Worm (Caenorhabditis elegans): ENCODE results near the gene chst-1.

chst-1 gene

DNA sequence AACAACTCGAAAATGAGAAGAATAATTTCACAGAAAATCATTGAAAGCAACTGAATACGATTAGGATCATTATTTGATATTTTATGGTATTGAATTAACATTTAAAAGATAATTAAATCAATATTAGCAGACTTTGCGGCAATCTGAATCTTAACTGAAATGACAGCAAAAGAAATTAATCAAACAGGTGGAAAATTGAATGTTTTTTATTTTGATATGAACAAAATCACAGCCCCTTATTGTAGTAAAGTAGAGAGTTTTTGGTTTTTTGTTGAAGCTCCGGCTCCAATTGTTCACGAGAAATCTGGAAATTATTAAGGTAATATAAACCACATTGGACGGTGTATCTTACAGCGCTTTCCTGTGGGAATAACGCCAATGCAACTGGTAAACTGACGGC, 4.7 kb downstream of the chst-1 start, which contains the start of gene sre-2:
Gene sre-2 (minus strand): TSS at position 101 of the 400 bp plus-strand sequence.
- TF ChIP-seq aptf-2 (GFP tag; conservative IDR thresholded peaks at IDR 0.05) (no peak), hmg-20 (GFP tag; IDR thresholded peaks at IDR 0.05) (no peak), ztf-3 (GFP tag; optimal IDR thresholded peaks at IDR 0.05) (no peak), F57A8.1 (GFP tag; optimal IDR thresholded peaks at IDR 0.05) (no peak), madf-3 (GFP tag; IDR thresholded peaks at IDR 0.05) (no peak), ekl-4 (GFP tag; IDR thresholded peaks at IDR 0.05) (no peak), hsf-1 (GFP tag; IDR thresholded peaks at IDR 0.05) (no peak), nfya-2 (GFP tag; IDR thresholded peaks at IDR 0.05) (no peak), attf-5 (GFP tag; optimal IDR thresholded peaks at IDR 0.05) (no peak), ccch-3 (GFP tag; optimal IDR thresholded peaks at IDR 0.05) (no peak), unc-130 (GFP tag; optimal IDR thresholded peaks at IDR 0.05) (no peak), nhr-90 (tag; optimal IDR thresholded peaks at IDR 0.05) (no peak)

DNA sequence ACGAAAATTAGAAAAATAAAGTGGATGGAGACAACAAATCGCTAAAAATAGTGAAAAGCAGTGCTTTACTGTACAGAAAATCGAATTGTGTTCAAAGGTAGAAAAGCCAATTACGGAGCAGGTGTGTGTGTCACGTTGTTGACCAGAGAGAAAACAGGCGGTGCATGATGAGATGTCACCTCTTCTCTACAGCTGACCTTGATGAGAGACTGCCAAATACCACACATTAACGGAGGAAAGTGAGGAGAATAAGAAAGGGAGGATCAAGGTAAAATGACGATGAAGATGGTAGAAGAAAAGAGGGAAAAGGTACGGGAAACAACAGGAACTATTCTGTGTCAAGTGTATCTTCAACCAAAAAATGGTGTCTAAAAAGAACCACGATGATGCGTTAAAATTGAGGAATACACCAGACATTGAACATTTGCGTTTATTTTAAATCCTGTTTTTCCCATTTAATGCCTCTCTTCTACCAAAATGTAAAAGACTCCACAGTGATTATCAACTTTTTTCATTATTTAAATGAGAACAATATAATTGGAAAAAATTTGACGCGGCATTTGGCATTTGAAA, 7.5 kb downstream of the chst-1 start:
- TF ChIP-seq zfh-2 (GFP tag; conservative IDR thresholded peaks at IDR 0.05): no peak

DNA sequence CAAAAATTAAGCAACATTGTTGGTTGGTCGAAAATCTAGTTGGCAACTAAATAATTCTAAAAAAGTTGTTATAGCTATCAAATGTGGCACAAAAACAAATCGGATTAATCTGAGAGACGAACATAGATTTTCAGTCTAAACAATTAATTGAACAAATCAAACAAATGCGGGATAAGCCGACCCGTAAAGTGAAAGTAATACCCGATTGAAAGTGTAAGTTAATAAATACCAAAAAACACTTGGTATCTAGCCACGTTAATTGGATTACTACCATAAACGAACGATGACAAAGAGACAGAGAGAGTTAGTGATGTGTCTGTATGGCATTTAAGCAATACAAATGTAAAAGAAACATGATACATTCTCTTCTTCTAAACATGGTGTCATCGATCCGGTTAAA, 12.9 kb downstream of the chst-1 start:
- no peak for TF ChIP-seq tbp1 (GFP tag; optimal IDR thresholded peaks at IDR 0.05)
- TF ChIP-seq lin-35 (GFP tag; optimal IDR thresholded peaks at IDR 0.05): no peak
- no peak for TF ChIP-seq T07F8.4 (tag; optimal IDR thresholded peaks at IDR 0.05)
- TF ChIP-seq ztf-6 (GFP tag; IDR thresholded peaks at IDR 0.05): no peak
- no peak for TF ChIP-seq nfya-1 (tag; optimal IDR thresholded peaks at IDR 0.05; ENCODE audit: borderline replicate concordance, insufficient read depth)
- TF ChIP-seq ztf-18 (tag; optimal IDR thresholded peaks at IDR 0.05): no peak
- no peak for TF ChIP-seq egl-18 (GFP tag; IDR thresholded peaks at IDR 0.05)
- TF ChIP-seq ekl-4 (GFP tag; IDR thresholded peaks at IDR 0.05): no peak
- no peak for TF ChIP-seq hmg-1.2 (GFP tag; IDR thresholded peaks at IDR 0.05)
- no peak for TF ChIP-seq F37B4.10 (GFP tag; IDR thresholded peaks at IDR 0.05)
- TF ChIP-seq bed-2 (GFP tag; IDR thresholded peaks at IDR 0.05): no peak
- TF ChIP-seq F49E8.2 (tag; optimal IDR thresholded peaks at IDR 0.05; ENCODE audit: insufficient read depth): no peak
- no peak for TF ChIP-seq lsy-27 (tag; optimal IDR thresholded peaks at IDR 0.05; ENCODE audit: borderline replicate concordance, insufficient read depth)
- TF ChIP-seq die-1 (tag; optimal IDR thresholded peaks at IDR 0.05): no peak
- TF ChIP-seq nhr-179 (tag; optimal IDR thresholded peaks at IDR 0.05): no peak
- TF ChIP-seq attf-3 (GFP tag; conservative IDR thresholded peaks at IDR 0.05): no peak
- no peak for TF ChIP-seq hsf-1 (GFP tag; IDR thresholded peaks at IDR 0.05)

DNA sequence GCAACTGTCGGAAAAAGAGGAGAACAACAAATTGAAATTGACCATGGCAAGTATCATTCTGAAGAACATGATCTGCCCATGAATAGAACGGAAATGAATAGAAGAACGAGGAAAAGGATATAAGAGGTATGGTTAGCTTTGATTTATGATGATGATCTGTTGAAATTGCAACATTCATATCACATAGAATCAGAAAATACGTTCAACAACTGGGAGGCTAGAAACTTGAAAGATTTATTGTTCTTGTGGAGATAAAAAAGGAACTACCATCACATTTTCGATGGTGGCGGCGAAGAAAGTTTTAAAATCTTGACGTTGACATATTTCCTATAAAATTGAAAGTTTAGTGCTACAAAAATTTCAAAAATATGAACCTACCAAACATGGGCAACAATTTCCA, 13.5 kb downstream of the chst-1 start:
- no peak for TF ChIP-seq tbp1 (GFP tag; optimal IDR thresholded peaks at IDR 0.05)
- no peak for TF ChIP-seq die-1 (tag; optimal IDR thresholded peaks at IDR 0.05)
- no peak for TF ChIP-seq nhr-90 (tag; optimal IDR thresholded peaks at IDR 0.05)

DNA sequence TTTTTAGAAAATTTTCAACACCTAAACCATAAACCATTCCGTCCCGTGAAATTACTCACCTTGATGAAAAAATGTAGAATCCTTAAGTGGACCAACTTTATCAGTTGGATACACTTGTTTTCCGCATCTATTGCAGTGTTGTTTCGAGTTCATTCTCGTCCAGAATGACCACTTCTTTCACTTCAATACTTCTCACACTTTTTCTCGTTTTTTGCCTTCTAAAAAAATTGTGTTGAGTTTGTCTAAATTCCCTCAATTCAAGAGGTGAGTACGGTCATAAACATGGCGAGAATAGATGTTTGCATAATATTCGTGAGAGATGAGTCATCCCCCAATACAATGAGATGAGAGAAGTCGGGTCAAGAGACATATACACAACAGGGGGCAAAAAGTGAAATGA, 14.2 kb downstream of the chst-1 start, which contains the start of gene ltd-1:
Gene ltd-1 (minus strand): TSS at position 218 of the 400 bp plus-strand sequence.
- TF ChIP-seq Y67H2A.10 (GFP tag; conservative IDR thresholded peaks at IDR 0.05): no peak
- TF ChIP-seq ceh-79 (tag; optimal IDR thresholded peaks at IDR 0.05): no peak
- TF ChIP-seq B0035.1 (tag; optimal IDR thresholded peaks at IDR 0.05): no peak
- no peak for TF ChIP-seq sea-2 (GFP tag; IDR thresholded peaks at IDR 0.05)
- no peak for TF ChIP-seq bed-1 (GFP tag; IDR thresholded peaks at IDR 0.05)
- TF ChIP-seq rec-8 (tag; optimal IDR thresholded peaks at IDR 0.05): no peak
- no peak for TF ChIP-seq Y79H2A.3 (GFP tag; conservative IDR thresholded peaks at IDR 0.05)
- TF ChIP-seq F39B2.1 (GFP tag; IDR thresholded peaks at IDR 0.05): no peak
- TF ChIP-seq cebp-2 (GFP tag; IDR thresholded peaks at IDR 0.05): no peak

All from whole organism, young adult.